Fruit fly (Drosophila melanogaster): ENCODE data around the gene CG9109.

DNA sequence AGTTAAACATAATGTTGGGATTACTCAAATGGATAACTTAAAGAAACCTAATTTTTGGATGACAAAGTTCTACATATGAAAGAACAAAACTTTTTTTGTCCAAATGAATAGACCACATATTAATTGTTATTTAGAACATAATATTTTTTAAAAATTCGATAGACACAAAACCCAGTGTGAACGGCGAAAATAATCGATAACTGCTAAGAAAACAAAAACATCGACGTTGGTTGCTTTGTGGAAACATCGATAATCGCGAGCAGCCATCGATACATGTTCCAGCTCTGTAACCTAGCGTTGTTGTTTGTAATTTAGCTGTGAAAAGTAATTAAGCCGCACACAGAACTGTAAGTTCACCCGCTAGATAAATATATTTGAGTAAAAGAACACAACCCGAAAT is 16.4 kb upstream of the CG9109 start, which contains the start of gene CG9135:
- TF ChIP-seq EcR (GFP tag; optimal IDR thresholded peaks at IDR 0.05) (no peak), psq (optimal IDR thresholded peaks at IDR 0.05) (no peak)

All from whole organism.